Fruit fly (Drosophila melanogaster) whole organism, embryonic: Measurements from ENCODE around the gene dgt2.

Source experiments
- CG18619 ChIP-seq: fragments of 200-800 bp; sonication (Bioruptor generic); optimal IDR thresholded peaks from 3 replicates; lab custom pipeline; 2017; ENCODE audit warnings: missing biosample characterization, mild to moderate bottlenecking, missing genetic modification characterization
- emc ChIP-seq: fragments of 200-800 bp; sonication (Bioruptor generic); optimal IDR thresholded peaks from 2 replicates; lab custom pipeline; 2016; ENCODE audit warnings: missing biosample characterization, missing genetic modification characterization
- grn ChIP-seq: fragments of 200-800 bp; sonication (Bioruptor generic); optimal IDR thresholded peaks from 3 replicates; lab custom pipeline; 2017; ENCODE audit warnings: missing biosample characterization, missing genetic modification characterization

- no peak for TF ChIP-seq grn (GFP tag; lab: Kevin White, UChicago)
- TF ChIP-seq CG18619 (GFP tag; lab: Kevin White, UChicago), result no peak
- no peak for TF ChIP-seq emc (GFP tag; lab: Kevin White, UChicago)
Observed at dm6 chr2L:11976955-11977354, 12.8 kb upstream of the dgt2 start.
